Worm (Caenorhabditis elegans): ENCODE data around the gene M70.1.
A peak's percentile ranks its signal among the peaks of the same experiment; 100 is the strongest.

Gene M70.1

ce11 chrIV:2246150-2246549 is 485 bp downstream of the M70.1 start:
- TF ChIP-seq zag-1 (tag; optimal IDR thresholded peaks at IDR 0.05), result no peak
- no peak for TF ChIP-seq irx-1 (tag; optimal IDR thresholded peaks at IDR 0.05)
- TF ChIP-seq unc-130 (tag; optimal IDR thresholded peaks at IDR 0.05), result no peak
- no peak for TF ChIP-seq unc-98 (GFP tag; IDR thresholded peaks at IDR 0.05)
- no peak for TF ChIP-seq rnt-1 (tag; optimal IDR thresholded peaks at IDR 0.05)
- no peak for TF ChIP-seq snpc-4 (tag; optimal IDR thresholded peaks at IDR 0.05)
- no peak for TF ChIP-seq fkh-8 (tag; optimal IDR thresholded peaks at IDR 0.05)
- TF ChIP-seq efl-1 (optimal IDR thresholded peaks at IDR 0.05), result no peak
- TF ChIP-seq efl-1 (GFP tag; optimal IDR thresholded peaks at IDR 0.05 in 1 of 2), result no peak
- TF ChIP-seq fos-1 (tag; optimal IDR thresholded peaks at IDR 0.05), result no peak
- TF ChIP-seq nhr-71 (tag; optimal IDR thresholded peaks at IDR 0.05), result no peak
- no peak for TF ChIP-seq ets-5 (GFP tag; IDR thresholded peaks at IDR 0.05)
- TF ChIP-seq xbp-1 (tag; optimal IDR thresholded peaks at IDR 0.05), result no peak
- TF ChIP-seq nhr-47 (tag; optimal IDR thresholded peaks at IDR 0.05), result no peak
- no peak for TF ChIP-seq nhr-20 (tag; optimal IDR thresholded peaks at IDR 0.05)
- TF ChIP-seq fkh-10 (GFP tag; optimal IDR thresholded peaks at IDR 0.05), result no peak

ce11 chrIV:2253392-2254048 is 7.9 kb downstream of the M70.1 start:
- TF ChIP-seq F16B12.6 (tag; optimal IDR thresholded peaks at IDR 0.05) (no peak), sox-4 (tag; optimal IDR thresholded peaks at IDR 0.05) (no peak), unc-62 (GFP tag; optimal IDR thresholded peaks at IDR 0.05) (no peak), fkh-8 (tag; optimal IDR thresholded peaks at IDR 0.05) (no peak), nhr-71 (tag; optimal IDR thresholded peaks at IDR 0.05) (no peak), nhr-12 (tag; optimal IDR thresholded peaks at IDR 0.05) (no peak), C16A3.4 (tag; optimal IDR thresholded peaks at IDR 0.05) (no peak), fkh-4 (tag; optimal IDR thresholded peaks at IDR 0.05; ENCODE audit: borderline replicate concordance) (no peak)

ce11 chrIV:2263564-2263963 is 17.9 kb downstream of the M70.1 start, which contains the start of gene famp-1:
TSS of gene famp-1 (minus strand) at chrIV:2263664.
- TF ChIP-seq sup-37 (GFP tag; optimal IDR thresholded peaks at IDR 0.05) (no peak), ztf-4 (tag; optimal IDR thresholded peaks at IDR 0.05) (no peak), egl-27 (tag; optimal IDR thresholded peaks at IDR 0.05) (no peak), mdl-1 (tag; optimal IDR thresholded peaks at IDR 0.05) (no peak), lin-35 (GFP tag; optimal IDR thresholded peaks at IDR 0.05) (no peak), ama-1 (optimal IDR thresholded peaks at IDR 0.05) (no peak), vab-15 (tag; optimal IDR thresholded peaks at IDR 0.05) (no peak), nhr-19 (GFP tag; conservative IDR thresholded peaks at IDR 0.05) (no peak), snpc-4 (tag; optimal IDR thresholded peaks at IDR 0.05) (no peak), ceh-8 (GFP tag; optimal IDR thresholded peaks at IDR 0.05) (no peak), mab-9 (GFP tag; IDR thresholded peaks at IDR 0.05) (no peak), blmp-1 (tag; optimal IDR thresholded peaks at IDR 0.05) (no peak)

- TF ChIP-seq efl-1 (optimal IDR thresholded peaks at IDR 0.05), result peak; percentile 49 to 83
- TF ChIP-seq efl-1 (GFP tag; optimal IDR thresholded peaks at IDR 0.05 in 1 of 2), result peak; percentile 86 to 98
- TF ChIP-seq lin-35 (GFP tag; optimal IDR thresholded peaks at IDR 0.05), result peak; percentile 64 to 86
- TF ChIP-seq isw-1 (GFP tag; IDR thresholded peaks at IDR 0.05), result peak; percentile 58
- TF ChIP-seq dpl-1 (GFP tag; optimal IDR thresholded peaks at IDR 0.05), result peak; percentile 69 to 84 (median 82)
- TF ChIP-seq lsy-2 (tag; optimal IDR thresholded peaks at IDR 0.05), result peak in 1 of 2 experiments; percentile 25
- TF ChIP-seq snu-23 (GFP tag; optimal IDR thresholded peaks at IDR 0.05), result peak; percentile 31
- TF ChIP-seq tbx-2 (tag; optimal IDR thresholded peaks at IDR 0.05), result peak; percentile 15
- TF ChIP-seq F16B12.6 (tag; optimal IDR thresholded peaks at IDR 0.05), result peak; percentile 71
- TF ChIP-seq nhr-19 (GFP tag; conservative IDR thresholded peaks at IDR 0.05), result peak; percentile 60
- TF ChIP-seq grh-1 (GFP tag; IDR thresholded peaks at IDR 0.05), result peak; percentile 57
- peak; percentile 19 for TF ChIP-seq xbp-1 (tag; optimal IDR thresholded peaks at IDR 0.05)
Observed at ce11 chrIV:2275545-2275944, 29.9 kb downstream of the M70.1 start, which contains the start of gene M70.5. TSS of gene M70.5 (minus strand) at chrIV:2275622.
